Fruit fly (Drosophila melanogaster) whole organism, embryonic: Measurements from ENCODE around the gene elB.

ENCODE experiments used
- Aef1 ChIP-seq: fragments of 200-800 bp; sonication (Bioruptor generic); IDR thresholded peaks from 3 replicates; pipeline ENCODE4 v1.3.6; 2022; ENCODE audit warnings: missing biosample characterization, missing genetic modification characterization
- Awh ChIP-seq: fragments of 200-800 bp; sonication (Bioruptor generic); IDR thresholded peaks from 2 replicates; pipeline ENCODE4, ENCODE4 v1.3.6; 2022; ENCODE audit warnings: missing biosample characterization, missing genetic modification characterization
- Blimp-1 ChIP-seq: fragments of 200-800 bp; sonication (Bioruptor generic); optimal IDR thresholded peaks from 3 replicates; lab custom pipeline; 2018; ENCODE audit warnings: missing biosample characterization, missing genetic modification characterization, mild to moderate bottlenecking, moderate library complexity, missing genetic modification reagents
- BtbVII ChIP-seq: fragments of 200-800 bp; sonication (Bioruptor generic); optimal IDR thresholded peaks from 3 replicates; lab custom pipeline; 2017; ENCODE audit warnings: missing biosample characterization, mild to moderate bottlenecking, missing genetic modification characterization
- CG10431 ChIP-seq: fragments of 200-800 bp; sonication (Bioruptor generic); optimal IDR thresholded peaks from 3 replicates; lab custom pipeline; 2018; ENCODE audit warnings: missing biosample characterization, mild to moderate bottlenecking, missing genetic modification characterization
- CG11085 ChIP-seq: fragments of 200-800 bp; sonication (Bioruptor generic); IDR thresholded peaks from 2 replicates; pipeline ENCODE4 v1.3.6; 2022; ENCODE audit warnings: missing biosample characterization, missing genetic modification characterization
- CG12659 ChIP-seq: fragments of 200-800 bp; sonication (Bioruptor generic); optimal IDR thresholded peaks from 3 replicates; lab custom pipeline; 2017; ENCODE audit warnings: mild to moderate bottlenecking, missing biosample characterization, missing genetic modification reagents, missing genetic modification characterization
- CG14710 ChIP-seq: fragments of 200-800 bp; sonication (Bioruptor generic); optimal IDR thresholded peaks from 3 replicates; lab custom pipeline; 2019; ENCODE audit warnings: missing biosample characterization, mild to moderate bottlenecking, missing genetic modification characterization, moderate library complexity
- CG15011 ChIP-seq: fragments of 200-800 bp; sonication (Bioruptor generic); optimal IDR thresholded peaks from 3 replicates; lab custom pipeline; 2018; ENCODE audit warnings: missing biosample characterization, mild to moderate bottlenecking, missing genetic modification characterization
- CG15269 ChIP-seq: fragments of 200-800 bp; sonication (Bioruptor generic); optimal IDR thresholded peaks from 2 replicates; lab custom pipeline; 2018; ENCODE audit warnings: missing biosample characterization, mild to moderate bottlenecking, missing genetic modification characterization, moderate library complexity
- CG15696 ChIP-seq: fragments of 200-800 bp; sonication (Bioruptor generic); optimal IDR thresholded peaks from 2 replicates; lab custom pipeline; 2019; ENCODE audit warnings: missing biosample characterization, mild to moderate bottlenecking, missing genetic modification characterization, moderate library complexity
- CG17328 ChIP-seq: fragments of 200-800 bp; sonication (Bioruptor generic); IDR thresholded peaks from 2 replicates; pipeline ENCODE4 v1.3.6; 2022; ENCODE audit warnings: missing biosample characterization, missing genetic modification characterization
- CG17359 ChIP-seq: fragments of 200-800 bp; sonication (Bioruptor generic); optimal IDR thresholded peaks from 3 replicates; lab custom pipeline; 2018; ENCODE audit warnings: missing biosample characterization, mild to moderate bottlenecking, missing genetic modification characterization, moderate library complexity
- CG18262 ChIP-seq: fragments of 200-800 bp; optimal IDR thresholded peaks from 3 replicates; lab custom pipeline; 2019; ENCODE audit warnings: missing biosample characterization, mild to moderate bottlenecking, missing genetic modification characterization, moderate library complexity
- CG2712 ChIP-seq: fragments of 200-800 bp; optimal IDR thresholded peaks from 3 replicates; lab custom pipeline; 2019; ENCODE audit warnings: missing biosample characterization, mild to moderate bottlenecking, missing genetic modification characterization, moderate library complexity
- CG30431 ChIP-seq: fragments of 200-800 bp; sonication (Bioruptor generic); optimal IDR thresholded peaks from 2 replicates; lab custom pipeline; 2017; ENCODE audit warnings: missing biosample characterization, missing genetic modification characterization
- CG33213 ChIP-seq: fragments of 200-800 bp; sonication (Bioruptor generic); optimal IDR thresholded peaks from 3 replicates; lab custom pipeline; 2016; ENCODE audit warnings: missing biosample characterization, missing genetic modification characterization
- CG34224 ChIP-seq: fragments of 200-800 bp; sonication (Bioruptor generic); IDR thresholded peaks from 3 replicates; pipeline ENCODE4 v1.3.6; 2022; ENCODE audit warnings: missing biosample characterization, missing genetic modification characterization; ENCODE audit not compliant: partially characterized antibody
- CG4424 ChIP-seq: fragments of 200-800 bp; sonication (Bioruptor generic); optimal IDR thresholded peaks from 3 replicates; lab custom pipeline; 2016; ENCODE audit warnings: missing biosample characterization, missing genetic modification characterization
- CG4820 ChIP-seq: fragments of 200-800 bp; sonication (Bioruptor generic); optimal IDR thresholded peaks from 3 replicates; lab custom pipeline; 2016; ENCODE audit warnings: missing biosample characterization, missing genetic modification characterization
- CG6254 ChIP-seq: fragments of 200-800 bp; sonication (Bioruptor generic); optimal IDR thresholded peaks from 3 replicates; lab custom pipeline; 2017; ENCODE audit warnings: mild to moderate bottlenecking, missing biosample characterization, missing genetic modification reagents, missing genetic modification characterization
- CG7987 ChIP-seq: fragments of 200-800 bp; sonication (Bioruptor generic); optimal IDR thresholded peaks from 2 replicates; lab custom pipeline; 2018; ENCODE audit warnings: missing biosample characterization, mild to moderate bottlenecking, missing genetic modification characterization, moderate library complexity
- CG8388 ChIP-seq: fragments of 200-800 bp; sonication (Bioruptor generic); optimal IDR thresholded peaks from 2 replicates; lab custom pipeline; 2019; ENCODE audit warnings: missing biosample characterization, mild to moderate bottlenecking, missing genetic modification characterization, moderate library complexity
- Drgx ChIP-seq: fragments of 200-800 bp; sonication (Bioruptor generic); IDR thresholded peaks from 2 replicates; pipeline ENCODE4 v1.3.6; 2022; ENCODE audit warnings: missing biosample characterization, missing genetic modification characterization
- Ets65A ChIP-seq: fragments of 200-800 bp; sonication (Bioruptor generic); peaks from one replicate; lab custom pipeline; 2016; ENCODE audit warnings: missing biosample characterization, missing genetic modification characterization
- HmgZ ChIP-seq: fragments of 200-800 bp; sonication (Bioruptor generic); optimal IDR thresholded peaks from 2 replicates; lab custom pipeline; 2018; ENCODE audit warnings: missing biosample characterization, mild to moderate bottlenecking, missing genetic modification characterization
- Med ChIP-seq: fragments of 200-800 bp; sonication (Bioruptor generic); peaks from one replicate; lab custom pipeline; 2016; ENCODE audit warnings: missing biosample characterization, missing genetic modification characterization, mild to moderate bottlenecking, inconsistent platforms, moderate library complexity
- Pdp1 ChIP-seq, 2 experiments: fragments of 200-800 bp; sonication (Bioruptor generic); optimal IDR thresholded peaks; 3 replicates each; lab custom pipeline; 2016; ENCODE audit warnings: missing biosample characterization in 2 of 2, missing genetic modification characterization in 2 of 2, mild to moderate bottlenecking in 1 of 2, moderate library complexity in 1 of 2
- Rx ChIP-seq: fragments of 200-800 bp; sonication (Bioruptor generic); IDR thresholded peaks from 2 replicates; pipeline ENCODE4 v1.3.6; 2022; ENCODE audit warnings: missing biosample characterization, missing genetic modification characterization
- Ssrp ChIP-seq: fragments of 200-800 bp; sonication (Bioruptor generic); optimal IDR thresholded peaks from 2 replicates; lab custom pipeline; 2018; ENCODE audit warnings: missing biosample characterization, mild to moderate bottlenecking, missing genetic modification characterization, moderate library complexity
- Xbp1 ChIP-seq: fragments of 200-800 bp; sonication (Bioruptor generic); optimal IDR thresholded peaks from 3 replicates; lab custom pipeline; 2016; ENCODE audit warnings: missing biosample characterization, mild to moderate bottlenecking, missing genetic modification characterization
- Xrp1 ChIP-seq: fragments of 200-800 bp; sonication (Bioruptor generic); IDR thresholded peaks from 2 replicates; pipeline ENCODE4 v1.3.6; 2022; ENCODE audit warnings: missing biosample characterization, missing genetic modification characterization
- ara ChIP-seq: fragments of 200-800 bp; sonication (Bioruptor generic); IDR thresholded peaks from 2 replicates; pipeline ENCODE4 v1.3.6; 2022; ENCODE audit warnings: missing biosample characterization, missing genetic modification characterization
- ase ChIP-seq: fragments of 200-800 bp; sonication (Bioruptor generic); IDR thresholded peaks from 3 replicates; pipeline ENCODE4 v1.3.6; 2022; ENCODE audit warnings: missing biosample characterization, missing genetic modification characterization
- bowl ChIP-seq: fragments of 200-800 bp; sonication (Bioruptor generic); IDR thresholded peaks from 2 replicates; pipeline ENCODE4 v1.3.6; 2022; ENCODE audit warnings: missing biosample characterization, missing genetic modification characterization
- bsh ChIP-seq, 2 experiments: fragments of 200-800 bp; sonication (Bioruptor generic); optimal IDR thresholded peaks; 2 replicates each; lab custom pipeline; 2017 to 2018; ENCODE audit warnings: mild to moderate bottlenecking in 2 of 2, missing biosample characterization in 2 of 2, missing genetic modification characterization in 2 of 2, moderate library complexity in 1 of 2
- corto ChIP-seq: fragments of 200-800 bp; sonication (Bioruptor generic); optimal IDR thresholded peaks from 2 replicates; lab custom pipeline; 2016; ENCODE audit warnings: missing biosample characterization, mild to moderate bottlenecking, missing genetic modification characterization, moderate library complexity
- dmrt11E ChIP-seq: fragments of 200-800 bp; sonication (Bioruptor generic); optimal IDR thresholded peaks from 3 replicates; lab custom pipeline; 2018; ENCODE audit warnings: missing biosample characterization, mild to moderate bottlenecking, missing genetic modification characterization, moderate library complexity
- gem ChIP-seq: fragments of 200-800 bp; sonication (Bioruptor generic); optimal IDR thresholded peaks from 2 replicates; lab custom pipeline; 2019; ENCODE audit warnings: missing biosample characterization, mild to moderate bottlenecking, missing genetic modification characterization, moderate library complexity
- luna ChIP-seq: fragments of 200-800 bp; sonication (Bioruptor generic); optimal IDR thresholded peaks from 2 replicates; lab custom pipeline; 2016; ENCODE audit warnings: missing biosample characterization, missing genetic modification characterization
- pan ChIP-seq, 4 experiments: fragments of >200 bp in 3 of 4; fragments of 200-800 bp in 1 of 4; sonication (Bioruptor generic) in 1 of 4; optimal IDR thresholded peaks in 3 of 4; IDR thresholded peaks in 1 of 4; 2 replicates each; pipeline versions ENCODE4 v1.3.6 to Lab custom; 2017 to 2022; ENCODE audit warnings: missing biosample characterization in 2 of 4, missing genetic modification characterization in 2 of 4, mixed read lengths in 1 of 4
- prd ChIP-seq, 3 experiments: fragments of >200 bp in 2 of 3; fragments of 200-800 bp in 1 of 3; sonication (Bioruptor generic) in 1 of 3; optimal IDR thresholded peaks in 2 of 3; IDR thresholded peaks in 1 of 3; 2 replicates in 2 of 3; 3 replicates in 1 of 3; pipeline versions ENCODE4 v1.3.6 to Lab custom; 2017 to 2022; ENCODE audit warnings: missing biosample characterization in 1 of 3, missing genetic modification characterization in 1 of 3
- pum ChIP-seq: fragments of 200-800 bp; sonication (Bioruptor generic); optimal IDR thresholded peaks from 2 replicates; lab custom pipeline; 2016; ENCODE audit warnings: missing biosample characterization, missing genetic modification characterization
- shn ChIP-seq: fragments of 200-800 bp; sonication (Bioruptor generic); optimal IDR thresholded peaks from 3 replicates; lab custom pipeline; 2016; ENCODE audit warnings: missing biosample characterization, missing genetic modification characterization
- trem ChIP-seq: fragments of 200-800 bp; optimal IDR thresholded peaks from 3 replicates; lab custom pipeline; 2019; ENCODE audit warnings: missing biosample characterization, mild to moderate bottlenecking, missing genetic modification characterization, moderate library complexity
- unpg ChIP-seq: fragments of 200-800 bp; sonication (Bioruptor generic); optimal IDR thresholded peaks from 3 replicates; lab custom pipeline; 2018; ENCODE audit warnings: missing biosample characterization, mild to moderate bottlenecking, missing genetic modification characterization, moderate library complexity
- wek ChIP-seq: fragments of 200-800 bp; sonication (Bioruptor generic); optimal IDR thresholded peaks from 3 replicates; lab custom pipeline; 2018; ENCODE audit warnings: missing biosample characterization, mild to moderate bottlenecking, missing genetic modification characterization, moderate library complexity
- z ChIP-seq: fragments of 200-800 bp; sonication (Bioruptor generic); IDR thresholded peaks from 3 replicates; pipeline ENCODE4 v1.3.6; 2022; ENCODE audit warnings: missing biosample characterization, missing genetic modification characterization
- zfh1 ChIP-seq: fragments of 200-800 bp; sonication (Bioruptor generic); IDR thresholded peaks from 3 replicates; pipeline ENCODE4 v1.3.6; 2022; ENCODE audit warnings: missing biosample characterization, missing genetic modification characterization

Gene elB

dm6 chr2L:14386522-14386921, 22.8 kb downstream of the elB start (continued):
- TF ChIP-seq Xrp1 (GFP tag; lab: Robert Waterston, UW): peak; percentile 56; the same call in 1 of the 2 replicates
- no peak for TF ChIP-seq CG33213 (GFP tag; lab: Kevin White, UChicago)
- TF ChIP-seq CG15696 (tag; lab: Kevin White, UChicago): peak; percentile 60
- TF ChIP-seq Med: peak; percentile 69
- peak; percentile 45 for TF ChIP-seq CG18262 (tag; lab: Kevin White, UChicago)
- no peak for TF ChIP-seq CG15011 (GFP tag; lab: Kevin White, UChicago)
- TF ChIP-seq CG6254 (GFP tag; lab: Kevin White, UChicago): peak; percentile 8
- TF ChIP-seq CG8388 (GFP tag; lab: Kevin White, UChicago): peak; percentile 5
- TF ChIP-seq Awh (GFP tag; lab: Robert Waterston, UW): peak; percentile 30; the same call in 1 of the 2 replicates
- peak; percentile 93 for TF ChIP-seq corto
- TF ChIP-seq CG14710 (tag; lab: Kevin White, UChicago): peak; percentile 36
- TF ChIP-seq Ets65A (GFP tag; lab: Kevin White, UChicago): peak; percentile 55
- TF ChIP-seq Ssrp (tag; lab: Kevin White, UChicago): peak; percentile 2
- TF ChIP-seq Drgx: peak; percentile 79
- TF ChIP-seq Pdp1 (GFP tag; optimal IDR thresholded peaks at IDR 0.05; lab: Kevin White, UChicago): peak in 1 of 2 experiments; percentile 14
- TF ChIP-seq CG12659 (GFP tag; lab: Kevin White, UChicago): no peak
- peak; percentile 21 for TF ChIP-seq CG4424 (GFP tag; lab: Kevin White, UChicago)
- TF ChIP-seq Xbp1: peak; percentile 37
- no peak for TF ChIP-seq trem
- TF ChIP-seq ase: no peak
- peak; percentile 19 for TF ChIP-seq CG17359
- TF ChIP-seq shn: no peak
- no peak for TF ChIP-seq CG34224
- TF ChIP-seq CG17328 (GFP tag; lab: Robert Waterston, UW): peak; percentile 26; the same call in 1 of the 2 replicates
- TF ChIP-seq CG7987 (GFP tag; lab: Kevin White, UChicago): no peak
- TF ChIP-seq ara: peak; percentile 37; the same call in 1 of the 2 replicates
- TF ChIP-seq prd (optimal IDR thresholded peaks at IDR 0.05; lab: Kevin White, UChicago): no peak
- TF ChIP-seq prd (GFP tag; IDR thresholded peaks at IDR 0.05; lab: Robert Waterston, UW): peak; percentile 61
- peak; percentile 38 to 81 for TF ChIP-seq bsh (GFP tag; optimal IDR thresholded peaks at IDR 0.05; lab: Kevin White, UChicago)
- peak; percentile 61 for TF ChIP-seq dmrt11E
- TF ChIP-seq BtbVII (GFP tag; lab: Kevin White, UChicago): no peak
- TF ChIP-seq Aef1 (GFP tag; lab: Robert Waterston, UW): no peak
- TF ChIP-seq luna (GFP tag; lab: Kevin White, UChicago): no peak
- TF ChIP-seq CG10431 (GFP tag; lab: Kevin White, UChicago): no peak
- TF ChIP-seq HmgZ: no peak
- peak; percentile 33 for TF ChIP-seq Blimp-1 (GFP tag; lab: Kevin White, UChicago)
- no peak for TF ChIP-seq Rx (GFP tag; lab: Robert Waterston, UW)
- TF ChIP-seq pum: peak; percentile 16
- TF ChIP-seq CG15269 (tag; lab: Kevin White, UChicago): no peak
- TF ChIP-seq pan (optimal IDR thresholded peaks at IDR 0.05; lab: Kevin White, UChicago): no peak
- no peak for TF ChIP-seq pan (GFP tag; optimal IDR thresholded peaks at IDR 0.05 in 1 of 2, IDR thresholded peaks at IDR 0.05 in 1 of 2)
- TF ChIP-seq zfh1 (GFP tag; lab: Robert Waterston, UW): peak; percentile 48; the same call in 2 of the 3 replicates
- TF ChIP-seq CG4820 (GFP tag; lab: Kevin White, UChicago): peak; percentile 35
- peak; percentile 3 for TF ChIP-seq CG30431
- peak; percentile 30 for TF ChIP-seq unpg
- no peak for TF ChIP-seq wek
- TF ChIP-seq CG2712 (tag; lab: Kevin White, UChicago): peak; percentile 59
- no peak for TF ChIP-seq bowl (GFP tag; lab: Robert Waterston, UW)
- TF ChIP-seq gem (tag; lab: Kevin White, UChicago): peak; percentile 39
- no peak for TF ChIP-seq z (GFP tag; lab: Robert Waterston, UW)
- no peak for TF ChIP-seq CG11085 (GFP tag; lab: Robert Waterston, UW)
